Worm (Caenorhabditis elegans) whole organism, late embryonic: Measurements from ENCODE around the gene myrf-1.

ENCODE experiments used
- C08G9.2 ChIP-seq: sonication (generic microtip); optimal IDR thresholded peaks from 2 replicates; lab custom pipeline; 2016; ENCODE audit warnings: mild to moderate bottlenecking, missing genetic modification characterization, moderate library complexity, missing compliant biosample characterization
- ama-1 ChIP-seq: fragments of 150-350 bp; optimal IDR thresholded peaks from 2 replicates; lab custom pipeline; 2014
- ceh-18 ChIP-seq: sonication (generic microtip); optimal IDR thresholded peaks from 2 replicates; lab custom pipeline; 2016; ENCODE audit warnings: missing genetic modification characterization, missing compliant biosample characterization
- ceh-2 ChIP-seq: sonication (generic microtip); optimal IDR thresholded peaks from 2 replicates; lab custom pipeline; 2016; ENCODE audit warnings: missing genotype, missing genetic modification characterization, missing compliant biosample characterization
- ceh-34 ChIP-seq: sonication (generic microtip); optimal IDR thresholded peaks from 2 replicates; lab custom pipeline; 2016; ENCODE audit warnings: mild to moderate bottlenecking, missing genetic modification characterization, missing compliant biosample characterization
- ceh-9 ChIP-seq: sonication (generic microtip); optimal IDR thresholded peaks from 2 replicates; lab custom pipeline; 2016; ENCODE audit warnings: mild to moderate bottlenecking, missing genetic modification characterization, inconsistent platforms, missing compliant biosample characterization
- eyg-1 ChIP-seq: sonication (generic microtip); optimal IDR thresholded peaks from 2 replicates; lab custom pipeline; 2016; ENCODE audit warnings: missing genotype, missing genetic modification characterization, missing compliant biosample characterization
- nhr-11 ChIP-seq: fragments of 150-350 bp; optimal IDR thresholded peaks from 2 replicates; lab custom pipeline; 2014; ENCODE audit warnings: missing biosample characterization, missing genetic modification characterization
- npax-4 ChIP-seq: sonication (generic microtip); optimal IDR thresholded peaks from 2 replicates; lab custom pipeline; 2016; ENCODE audit warnings: missing genetic modification characterization, missing compliant biosample characterization
- pha-4 ChIP-seq: fragments of 150-350 bp; optimal IDR thresholded peaks from 2 replicates; lab custom pipeline; 2018; ENCODE audit warnings: missing biosample characterization, missing genetic modification reagents, missing genetic modification characterization
- sox-4 ChIP-seq: sonication (generic microtip); optimal IDR thresholded peaks from 2 replicates; lab custom pipeline; 2017; ENCODE audit warnings: mild to moderate bottlenecking, missing genetic modification characterization, inconsistent platforms, missing compliant biosample characterization
- unc-86 ChIP-seq: sonication (generic microtip); optimal IDR thresholded peaks from 2 replicates; lab custom pipeline; 2016; ENCODE audit warnings: missing genetic modification characterization, missing compliant biosample characterization

DNA sequence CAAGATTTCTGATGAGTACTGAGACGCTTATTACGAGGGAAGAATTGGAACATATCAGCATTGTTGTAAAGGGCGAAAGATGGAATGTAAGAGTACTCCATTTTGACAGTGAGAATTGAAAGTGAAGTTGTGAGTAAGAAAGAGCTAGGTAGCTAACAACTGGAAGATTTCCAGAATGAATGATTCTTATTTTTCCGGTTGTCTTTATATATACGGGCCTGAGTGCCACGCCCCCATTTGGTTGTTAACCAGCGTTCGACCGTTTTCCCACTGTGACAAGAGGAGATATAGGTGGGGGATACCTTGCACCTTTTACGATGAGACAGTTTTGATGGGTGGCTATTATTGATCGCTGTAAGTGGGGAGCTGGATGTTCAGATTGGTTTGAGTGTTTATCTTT is 31.1 kb downstream of the myrf-1 start, which contains the start of gene ZK666.1:
- TF ChIP-seq nhr-11 (tag; lab: Kevin White, UChicago) (no peak), sox-4 (tag; lab: Kevin White, UChicago) (no peak), pha-4 (tag; lab: Kevin White, UChicago) (no peak), ceh-18 (tag; lab: Kevin White, UChicago) (no peak), ceh-2 (tag; lab: Kevin White, UChicago) (no peak), ceh-34 (tag; lab: Kevin White, UChicago) (no peak), eyg-1 (tag; lab: Kevin White, UChicago) (no peak), unc-86 (no peak), C08G9.2 (tag; lab: Kevin White, UChicago) (no peak), npax-4 (tag; lab: Kevin White, UChicago) (no peak), ceh-9 (tag; lab: Kevin White, UChicago) (no peak), ama-1 (lab: Kevin White, UChicago) (no peak)
